Worm (Caenorhabditis elegans) whole organism, midembryonic: ENCODE measurements around the gene glb-13.

Source experiments
- T22C8.4 ChIP-seq: fragments of 200-800 bp; sonication (Bioruptor generic); IDR thresholded peaks from 2 replicates; pipeline ENCODE4 v1.3.6; 2022; ENCODE audit warnings: missing genetic modification characterization, missing compliant biosample characterization
- cog-1 ChIP-seq: sonication (generic microtip); optimal IDR thresholded peaks from 2 replicates; lab custom pipeline; 2016; ENCODE audit warnings: missing genetic modification characterization, missing compliant biosample characterization
- flt-1 ChIP-seq: fragments of 200-800 bp; sonication (Bioruptor generic); IDR thresholded peaks from 2 replicates; pipeline ENCODE4 v1.3.6; 2022; ENCODE audit warnings: missing genetic modification characterization, missing compliant biosample characterization
- klf-2 ChIP-seq: fragments of 200-800 bp; sonication (Bioruptor generic); conservative IDR thresholded peaks from 2 replicates; pipeline ENCODE4 v1.3.6; 2022; ENCODE audit warnings: missing genetic modification reagents, missing genetic modification characterization, missing compliant biosample characterization
- med-1 ChIP-seq: sonication (generic microtip); optimal IDR thresholded peaks from 2 replicates; lab custom pipeline; 2017; ENCODE audit warnings: missing genetic modification characterization, mild to moderate bottlenecking, missing compliant biosample characterization, antibody characterized with exemption, missing genetic modification reagents; ENCODE audit not compliant: insufficient read depth
- ref-1 ChIP-seq: fragments of 200-800 bp; sonication (Bioruptor generic); conservative IDR thresholded peaks from 2 replicates; pipeline ENCODE4 v1.3.6; 2022; ENCODE audit warnings: missing genetic modification reagents, missing genetic modification characterization, missing compliant biosample characterization
- ztf-23 ChIP-seq: fragments of 200-800 bp; sonication (Bioruptor generic); IDR thresholded peaks from 2 replicates; pipeline ENCODE4 v1.3.6; 2022; ENCODE audit warnings: missing genetic modification reagents, missing genetic modification characterization, missing compliant biosample characterization
- ztf-29 ChIP-seq: fragments of 200-800 bp; sonication (Bioruptor generic); IDR thresholded peaks from 2 replicates; pipeline ENCODE4 v1.3.6; 2022; ENCODE audit warnings: missing genetic modification reagents, missing genetic modification characterization, missing compliant biosample characterization

- TF ChIP-seq ref-1 (GFP tag; lab: Robert Waterston, UW), result no peak
- TF ChIP-seq med-1, result no peak
- TF ChIP-seq flt-1, result no peak
- no peak for TF ChIP-seq klf-2 (GFP tag; lab: Robert Waterston, UW)
- TF ChIP-seq T22C8.4 (GFP tag; lab: Robert Waterston, UW), result no peak
- TF ChIP-seq cog-1, result no peak
- TF ChIP-seq ztf-23, result no peak
- no peak for TF ChIP-seq ztf-29 (GFP tag; lab: Robert Waterston, UW)
These were observed 47.2 kb upstream of the glb-13 start, which contains the start of gene T24D3.2 for ce11 chrX:12425427-12425826.
